Fruit fly (Drosophila melanogaster): ENCODE results near the gene Gss2.
A peak's percentile ranks its signal among the peaks of the same experiment; 100 is the strongest.

Gene Gss2

dm6 chrX:17850179-17850578 lies 49.3 kb upstream of the Gss2 start, which contains the start of the genes CG15814 and Spt7 (continued):
- TF ChIP-seq HmgZ (tag; optimal IDR thresholded peaks at IDR 0.05) (peak; percentile 84), amos (GFP tag; IDR thresholded peaks at IDR 0.05; ENCODE audit: partially characterized antibody) (peak; percentile 90), CG6254 (GFP tag; optimal IDR thresholded peaks at IDR 0.05) (no peak), CG7271 (tag; optimal IDR thresholded peaks at IDR 0.05) (no peak), ara (GFP tag; IDR thresholded peaks at IDR 0.05) (0 out of 2 replicates have a peak, but pooled peaks have one; percentile 24), pum (GFP tag; optimal IDR thresholded peaks at IDR 0.05) (no peak), CG4360 (GFP tag; IDR thresholded peaks at IDR 0.05) (0 out of 2 replicates have a peak, but pooled peaks have one; percentile 8), CG8089 (GFP tag; optimal IDR thresholded peaks at IDR 0.05) (peak; percentile 12), CG12155 (GFP tag; optimal IDR thresholded peaks at IDR 0.05) (no peak), run (tag; optimal IDR thresholded peaks at IDR 0.05) (no peak), stc (GFP tag; IDR thresholded peaks at IDR 0.05) (no peak), zfh2 (GFP tag; optimal IDR thresholded peaks at IDR 0.05) (peak; percentile 9), CG14050 (GFP tag; IDR thresholded peaks at IDR 0.05) (no peak), CG2889 (GFP tag; IDR thresholded peaks at IDR 0.05) (no peak), dm (GFP tag; optimal IDR thresholded peaks at IDR 0.05) (peak; percentile 52), Hmx (GFP tag; optimal IDR thresholded peaks at IDR 0.05) (no peak), CG18599 (GFP tag; optimal IDR thresholded peaks at IDR 0.05) (peak; percentile 50), CG13424 (tag; optimal IDR thresholded peaks at IDR 0.05) (peak; percentile 31), CG7786 (GFP tag; optimal IDR thresholded peaks at IDR 0.05) (peak; percentile 40), pb (GFP tag; optimal IDR thresholded peaks at IDR 0.05) (no peak), Dad (GFP tag; optimal IDR thresholded peaks at IDR 0.05) (peak; percentile 11), jing (GFP tag; optimal IDR thresholded peaks at IDR 0.05) (no peak), CG15269 (tag; optimal IDR thresholded peaks at IDR 0.05) (no peak), Dip3 (GFP tag; optimal IDR thresholded peaks at IDR 0.05) (no peak), CG31388 (GFP tag; optimal IDR thresholded peaks at IDR 0.05) (no peak), cwo (GFP tag; optimal IDR thresholded peaks at IDR 0.05) (no peak), HmgD (GFP tag; optimal IDR thresholded peaks at IDR 0.05) (peak; percentile 66), CG5245 (GFP tag; optimal IDR thresholded peaks at IDR 0.05) (no peak), aop (GFP tag; IDR thresholded peaks at IDR 0.05) (no peak), CG15514 (GFP tag; optimal IDR thresholded peaks at IDR 0.05) (peak; percentile 85), CG7556 (GFP tag; optimal IDR thresholded peaks at IDR 0.05) (no peak), gcm (GFP tag; optimal IDR thresholded peaks at IDR 0.05) (no peak), scrt (GFP tag; optimal IDR thresholded peaks at IDR 0.05) (no peak), CG9876 (GFP tag; optimal IDR thresholded peaks at IDR 0.05) (no peak), CG13775 (GFP tag; optimal IDR thresholded peaks at IDR 0.05) (peak; percentile 17), CG11560 (tag; IDR thresholded peaks at IDR 0.05) (no peak), CG12104 (GFP tag; optimal IDR thresholded peaks at IDR 0.05) (no peak), Max (GFP tag; optimal IDR thresholded peaks at IDR 0.05) (no peak), CG9727 (GFP tag; optimal IDR thresholded peaks at IDR 0.05) (peak; percentile 43), ash1 (GFP tag; optimal IDR thresholded peaks at IDR 0.05) (no peak), H2.0 (GFP tag; IDR thresholded peaks at IDR 0.05) (no peak), B-H2 (GFP tag; optimal IDR thresholded peaks at IDR 0.05) (peak; percentile 23), Bdp1 (GFP tag; optimal IDR thresholded peaks at IDR 0.05) (no peak), zen (tag; optimal IDR thresholded peaks at IDR 0.05) (no peak), CG2199 (GFP tag; IDR thresholded peaks at IDR 0.05) (no peak), Dek (tag; optimal IDR thresholded peaks at IDR 0.05) (no peak), zf30C (GFP tag; optimal IDR thresholded peaks at IDR 0.05) (no peak), gsb-n (tag; optimal IDR thresholded peaks at IDR 0.05) (no peak), zfh1 (GFP tag; IDR thresholded peaks at IDR 0.05) (peak; percentile 52; the same call in 1 of the 3 replicates), fd102C (GFP tag; optimal IDR thresholded peaks at IDR 0.05) (no peak), sqz (GFP tag; optimal IDR thresholded peaks at IDR 0.05) (no peak)
